Worm (Caenorhabditis elegans) whole organism, L1 larva: Measurements from ENCODE around the gene ptp-5.2.

Source experiments
- C16A3.4 ChIP-seq: fragments of 150-350 bp; optimal IDR thresholded peaks from 2 replicates; lab custom pipeline; 2014; ENCODE audit warnings: missing biosample characterization, missing genetic modification characterization
- C34B4.2 ChIP-seq: sonication (generic microtip); optimal IDR thresholded peaks from 2 replicates; lab custom pipeline; 2017; ENCODE audit warnings: mild to moderate bottlenecking, missing genetic modification characterization, missing compliant biosample characterization
- Y116A8C.19 ChIP-seq: sonication (generic microtip); optimal IDR thresholded peaks from 2 replicates; lab custom pipeline; 2016; ENCODE audit warnings: missing compliant biosample characterization, missing genetic modification characterization, borderline replicate concordance
- aha-1 ChIP-seq: fragments of 150-350 bp; optimal IDR thresholded peaks from 2 replicates; lab custom pipeline; 2014; ENCODE audit warnings: missing biosample characterization, missing genetic modification characterization
- ama-1 ChIP-seq: fragments of 150-350 bp; optimal IDR thresholded peaks from 2 replicates; lab custom pipeline; 2014
- blmp-1 ChIP-seq: fragments of 150-350 bp; optimal IDR thresholded peaks from 2 replicates; lab custom pipeline; 2014; ENCODE audit warnings: missing biosample characterization, missing genetic modification characterization
- ceh-82 ChIP-seq, 3 experiments: fragments of 150-350 bp in 1 of 3; sonication (generic microtip) in 2 of 3; optimal IDR thresholded peaks; 2 replicates each; lab custom pipeline; 2014 to 2017; ENCODE audit warnings: missing biosample characterization in 3 of 3, missing genetic modification characterization in 3 of 3
- ceh-90 ChIP-seq: sonication (generic microtip); optimal IDR thresholded peaks from 2 replicates; lab custom pipeline; 2016; ENCODE audit warnings: missing genetic modification characterization, missing compliant biosample characterization
- ces-1 ChIP-seq: fragments of 150-350 bp; optimal IDR thresholded peaks from 2 replicates; lab custom pipeline; 2014; ENCODE audit warnings: missing biosample characterization, missing genetic modification reagents, missing genetic modification characterization
- dpl-1 ChIP-seq, 3 experiments: fragments of 150-350 bp in 2 of 3; sonication (generic microtip) in 1 of 3; optimal IDR thresholded peaks; 2 replicates each; lab custom pipeline; 2014 to 2017; ENCODE audit warnings: missing biosample characterization in 3 of 3, missing genetic modification characterization in 3 of 3, missing genetic modification reagents in 3 of 3
- efl-1 ChIP-seq, 4 experiments: fragments of 150-350 bp; optimal IDR thresholded peaks in 3 of 4; peaks in 1 of 4; 1 replicate in 1 of 4; 2 replicates in 3 of 4; lab custom pipeline; 2014; ENCODE audit warnings: missing biosample characterization in 2 of 4, missing genetic modification characterization in 2 of 4, missing genetic modification reagents in 2 of 4
- egl-13 ChIP-seq: sonication (generic microtip); optimal IDR thresholded peaks from 2 replicates; lab custom pipeline; 2016; ENCODE audit warnings: missing genotype, missing genetic modification reagents, missing genetic modification characterization, missing compliant biosample characterization
- egl-27 ChIP-seq, 2 experiments: fragments of 150-350 bp in 1 of 2; sonication (generic microtip); optimal IDR thresholded peaks; 3 replicates each; lab custom pipeline; 2017 to 2018; ENCODE audit warnings: missing biosample characterization in 2 of 2, missing genetic modification characterization in 2 of 2, missing genetic modification reagents in 2 of 2
- elt-3 ChIP-seq, 6 experiments: fragments of 150-350 bp in 1 of 6; sonication (generic microtip); optimal IDR thresholded peaks; 2 replicates each; lab custom pipeline; 2017 to 2018; ENCODE audit warnings: missing biosample characterization in 6 of 6, missing genetic modification characterization in 6 of 6, inconsistent platforms in 1 of 6
- fkh-10 ChIP-seq: sonication (generic microtip); optimal IDR thresholded peaks from 2 replicates; lab custom pipeline; 2017; ENCODE audit warnings: missing biosample characterization, missing genetic modification reagents, missing genetic modification characterization
- fos-1 ChIP-seq: fragments of 150-350 bp; optimal IDR thresholded peaks from 2 replicates; lab custom pipeline; 2014; ENCODE audit warnings: missing biosample characterization, missing genetic modification characterization
- hpl-2 ChIP-seq: fragments of 150-350 bp; optimal IDR thresholded peaks from 2 replicates; lab custom pipeline; 2014; ENCODE audit warnings: missing biosample characterization, missing genetic modification reagents, missing genetic modification characterization
- jun-1 ChIP-seq: fragments of 150-350 bp; optimal IDR thresholded peaks from 2 replicates; lab custom pipeline; 2014; ENCODE audit warnings: missing biosample characterization, missing genetic modification reagents, missing genetic modification characterization
- lin-13 ChIP-seq: fragments of 150-350 bp; optimal IDR thresholded peaks from 2 replicates; lab custom pipeline; 2014; ENCODE audit warnings: missing biosample characterization, missing genetic modification reagents, missing genetic modification characterization
- lin-15B ChIP-seq: fragments of 150-350 bp; sonication (generic microtip); optimal IDR thresholded peaks from 3 replicates; lab custom pipeline; 2014; ENCODE audit warnings: missing biosample characterization, missing genetic modification characterization
- lin-35 ChIP-seq, 2 experiments: fragments of 150-350 bp; optimal IDR thresholded peaks; 2 replicates each; lab custom pipeline; 2014; ENCODE audit warnings: missing biosample characterization in 2 of 2, missing genetic modification characterization in 2 of 2, missing genetic modification reagents in 2 of 2
- lsy-2 ChIP-seq, 2 experiments: fragments of 150-350 bp; optimal IDR thresholded peaks; 2 replicates each; lab custom pipeline; 2014; ENCODE audit warnings: missing biosample characterization in 2 of 2, missing genetic modification characterization in 2 of 2
- mdl-1 ChIP-seq, 2 experiments: fragments of 150-350 bp; optimal IDR thresholded peaks; 2 replicates each; lab custom pipeline; 2014 to 2017; ENCODE audit warnings: missing biosample characterization in 2 of 2, missing genetic modification characterization in 2 of 2, inconsistent platforms in 1 of 2
- nhr-237 ChIP-seq: fragments of 150-350 bp; optimal IDR thresholded peaks from 2 replicates; lab custom pipeline; 2014; ENCODE audit warnings: missing biosample characterization, missing genetic modification characterization
- nhr-28 ChIP-seq: fragments of 150-350 bp; optimal IDR thresholded peaks from 2 replicates; lab custom pipeline; 2014; ENCODE audit warnings: missing biosample characterization, missing genetic modification characterization
- nhr-76 ChIP-seq: sonication (generic microtip); optimal IDR thresholded peaks from 2 replicates; lab custom pipeline; 2017; ENCODE audit warnings: missing biosample characterization, missing genetic modification characterization
- nhr-77 ChIP-seq: fragments of 150-350 bp; optimal IDR thresholded peaks from 2 replicates; lab custom pipeline; 2014; ENCODE audit warnings: missing biosample characterization, missing genetic modification characterization
- nhr-85 ChIP-seq: sonication (generic microtip); peaks from one replicate; lab custom pipeline; 2016; ENCODE audit warnings: missing genetic modification characterization, inconsistent platforms, missing compliant biosample characterization
- nhr-90 ChIP-seq: sonication (generic microtip); optimal IDR thresholded peaks from 2 replicates; lab custom pipeline; 2016; ENCODE audit warnings: mild to moderate bottlenecking, missing genetic modification characterization, missing compliant biosample characterization; ENCODE audit not compliant: poor library complexity
- skn-1 ChIP-seq: fragments of 150-350 bp; optimal IDR thresholded peaks from 2 replicates; lab custom pipeline; 2014; ENCODE audit warnings: missing biosample characterization, missing genetic modification characterization
- snpc-4 ChIP-seq: fragments of 150-350 bp; optimal IDR thresholded peaks from 2 replicates; lab custom pipeline; 2014; ENCODE audit warnings: missing biosample characterization, missing genetic modification characterization
- snu-23 ChIP-seq: sonication (generic microtip); optimal IDR thresholded peaks from 2 replicates; lab custom pipeline; 2016; ENCODE audit warnings: missing genetic modification characterization, missing compliant biosample characterization
- sptf-1 ChIP-seq: fragments of 150-350 bp; optimal IDR thresholded peaks from 2 replicates; lab custom pipeline; 2014; ENCODE audit warnings: missing biosample characterization, missing genetic modification characterization
- sup-37 ChIP-seq: fragments of 200-800 bp; sonication (Bioruptor generic); optimal IDR thresholded peaks from 2 replicates; lab custom pipeline; 2018; ENCODE audit warnings: mild to moderate bottlenecking, missing genetic modification characterization, missing compliant biosample characterization
- tbx-2 ChIP-seq: sonication (generic microtip); optimal IDR thresholded peaks from 2 replicates; lab custom pipeline; 2016; ENCODE audit warnings: missing genetic modification characterization, missing compliant biosample characterization
- tlp-1 ChIP-seq: fragments of 150-350 bp; optimal IDR thresholded peaks from 2 replicates; lab custom pipeline; 2014; ENCODE audit warnings: missing biosample characterization, missing genetic modification characterization
- unc-86 ChIP-seq: sonication (generic microtip); optimal IDR thresholded peaks from 2 replicates; lab custom pipeline; 2016; ENCODE audit warnings: missing genetic modification characterization, missing compliant biosample characterization
- unc-98 ChIP-seq: fragments of 200-800 bp; sonication (Bioruptor generic); IDR thresholded peaks from 2 replicates; pipeline ENCODE4 v1.3.6; 2022; ENCODE audit warnings: missing genetic modification characterization, missing compliant biosample characterization
- zag-1 ChIP-seq: fragments of 150-350 bp; optimal IDR thresholded peaks from 2 replicates; lab custom pipeline; 2014; ENCODE audit warnings: missing biosample characterization, missing genetic modification characterization

The ptp-5.2 gene

ce11 chrIV:14799186-14799585 is 38.4 kb upstream of the ptp-5.2 start, which contains the start of gene Y57G11C.14:
TSS of gene Y57G11C.14 (plus strand) at chrIV:14799311.
- no peak for TF ChIP-seq snpc-4 (tag; lab: Kevin White, UChicago)
- no peak for TF ChIP-seq ceh-82 (tag; optimal IDR thresholded peaks at IDR 0.05; lab: Kevin White, UChicago)
- no peak for TF ChIP-seq nhr-76
- no peak for TF ChIP-seq egl-27 (tag; optimal IDR thresholded peaks at IDR 0.05; lab: Kevin White, UChicago)
- TF ChIP-seq lsy-2 (tag; optimal IDR thresholded peaks at IDR 0.05; lab: Kevin White, UChicago), result no peak
- no peak for TF ChIP-seq elt-3 (tag; optimal IDR thresholded peaks at IDR 0.05; lab: Kevin White, UChicago)
- TF ChIP-seq ceh-90 (tag; lab: Kevin White, UChicago), result no peak
- peak; percentile 4 for TF ChIP-seq ama-1

ce11 chrIV:14797849-14798248 is 37.1 kb upstream of the ptp-5.2 start, which contains the start of gene arl-8:
TSS of gene arl-8 (plus strand) at chrIV:14798149.
- no peak for TF ChIP-seq hpl-2 (GFP tag; lab: Kevin White, UChicago)
- no peak for TF ChIP-seq blmp-1 (tag; lab: Kevin White, UChicago)
- no peak for TF ChIP-seq nhr-237

- TF ChIP-seq nhr-77 (tag; lab: Kevin White, UChicago) (no peak), egl-13 (no peak), sptf-1 (no peak), jun-1 (tag; lab: Kevin White, UChicago) (no peak), lsy-2 (tag; optimal IDR thresholded peaks at IDR 0.05; lab: Kevin White, UChicago) (peak; percentile 18 to 61), dpl-1 (GFP tag; optimal IDR thresholded peaks at IDR 0.05; lab: Kevin White, UChicago) (peak in 2 of 3 experiments; percentile 20 to 41), nhr-28 (tag; lab: Kevin White, UChicago) (no peak), aha-1 (tag; lab: Kevin White, UChicago) (no peak), lin-15B (tag; lab: Kevin White, UChicago) (peak; percentile 19), efl-1 (optimal IDR thresholded peaks at IDR 0.05; lab: Kevin White, UChicago) (peak; percentile 27 to 50), efl-1 (GFP tag; optimal IDR thresholded peaks at IDR 0.05 in 1 of 2; lab: Kevin White, UChicago) (peak; percentile 19 to 89), sup-37 (GFP tag; lab: Kevin White, UChicago) (no peak), elt-3 (tag; optimal IDR thresholded peaks at IDR 0.05; lab: Kevin White, UChicago) (no peak), mdl-1 (tag; optimal IDR thresholded peaks at IDR 0.05; lab: Kevin White, UChicago) (peak in 1 of 2 experiments; percentile 24), tlp-1 (tag; lab: Kevin White, UChicago) (no peak), unc-98 (GFP tag; lab: Robert Waterston, UW) (no peak), ceh-82 (tag; optimal IDR thresholded peaks at IDR 0.05; lab: Kevin White, UChicago) (peak in 1 of 3 experiments; percentile 49), lin-35 (GFP tag; optimal IDR thresholded peaks at IDR 0.05; lab: Kevin White, UChicago) (peak; percentile 38 to 60), skn-1 (tag; lab: Kevin White, UChicago) (peak; percentile 62)
- TF ChIP-seq, all 84 proteins: peak for 8
Observed at ce11 chrIV:14797354-14797753, 36.6 kb upstream of the ptp-5.2 start, which contains the start of the genes Y57G11C.1147 and nuo-3. TSS of gene Y57G11C.1147 (minus strand) at chrIV:14797514. TSS of gene nuo-3 (minus strand) at chrIV:14797544.

DNA sequence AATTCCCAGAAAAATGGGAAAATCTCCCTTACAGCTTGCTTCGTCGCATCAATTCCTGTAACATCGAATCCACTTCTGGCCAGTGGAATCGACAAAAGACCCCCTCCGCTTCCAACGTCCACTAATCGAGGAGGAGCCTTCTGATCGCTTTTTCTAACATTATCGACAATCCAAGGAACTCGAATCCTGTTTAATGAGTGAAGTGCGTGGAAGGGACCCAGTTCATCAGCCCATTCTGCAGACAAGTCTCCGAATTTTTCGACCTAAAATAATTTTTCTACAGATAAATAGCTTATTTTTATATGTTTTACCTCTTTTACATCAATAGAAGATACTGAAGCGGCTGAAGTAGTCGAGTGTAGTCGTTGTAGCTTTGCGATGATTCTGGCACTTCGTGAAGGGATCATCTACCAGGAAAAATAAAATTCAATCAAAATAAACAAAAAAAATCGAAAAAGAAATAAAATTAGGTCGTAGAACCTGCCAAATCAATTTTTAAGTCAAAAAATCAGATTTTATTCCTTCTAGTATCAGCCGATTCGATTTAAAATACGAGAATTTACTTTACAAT is 35.3 kb upstream of the ptp-5.2 start, which contains the start of gene coq-3:
coq-3 (minus strand) TSS at position 407 of the 571 bp plus-strand sequence.
- TF ChIP-seq fos-1, result no peak
- TF ChIP-seq C16A3.4 (tag; lab: Kevin White, UChicago), result no peak
- TF ChIP-seq snu-23 (GFP tag; lab: Kevin White, UChicago), result no peak
- TF ChIP-seq Y116A8C.19 (tag; lab: Kevin White, UChicago), result no peak
- no peak for TF ChIP-seq tbx-2 (tag; lab: Kevin White, UChicago)
- no peak for TF ChIP-seq zag-1 (tag; lab: Kevin White, UChicago)
- TF ChIP-seq nhr-85 (tag; lab: Kevin White, UChicago), result no peak
- TF ChIP-seq nhr-90 (tag; lab: Kevin White, UChicago), result peak; percentile 10
- TF ChIP-seq fkh-10, result no peak
- no peak for TF ChIP-seq C34B4.2 (tag; lab: Kevin White, UChicago)
- TF ChIP-seq lin-13 (GFP tag; lab: Kevin White, UChicago), result no peak
- TF ChIP-seq tlp-1 (tag; lab: Kevin White, UChicago), result no peak
- TF ChIP-seq ama-1, result peak; percentile 27
- TF ChIP-seq egl-13, result no peak
- no peak for TF ChIP-seq ces-1 (GFP tag; lab: Kevin White, UChicago)
- TF ChIP-seq unc-86 (tag; lab: Kevin White, UChicago), result no peak
